Worm (Caenorhabditis elegans) whole organism, early embryonic: ENCODE measurements around the gene sre-47.
A peak's percentile ranks its signal among the peaks of the same experiment; 100 is the strongest.
"Not testable (repeated sequence)": the region's sequence is repeated elsewhere in the genome, so short reads cannot be mapped to it uniquely, and the experiment has no call there.

Experiments used
- B0310.2 ChIP-seq: sonication (generic microtip); optimal IDR thresholded peaks from 2 replicates; lab custom pipeline; 2016; ENCODE audit warnings: mild to moderate bottlenecking, missing genetic modification characterization, missing compliant biosample characterization
- F13C5.2 ChIP-seq: sonication (generic microtip); optimal IDR thresholded peaks from 2 replicates; lab custom pipeline; 2017; ENCODE audit warnings: mild to moderate bottlenecking, missing genetic modification characterization, inconsistent platforms, missing compliant biosample characterization
- aly-1 ChIP-seq: sonication (generic microtip); optimal IDR thresholded peaks from 2 replicates; lab custom pipeline; 2016; ENCODE audit warnings: missing genetic modification characterization, missing compliant biosample characterization
- ama-1 ChIP-seq: fragments of 150-350 bp; optimal IDR thresholded peaks from 2 replicates; lab custom pipeline; 2014
- ceh-13 ChIP-seq: fragments of 200-800 bp; sonication (Bioruptor generic); optimal IDR thresholded peaks from 2 replicates; lab custom pipeline; 2018; ENCODE audit warnings: mild to moderate bottlenecking, missing genetic modification characterization, missing compliant biosample characterization
- ceh-36 ChIP-seq: sonication (generic microtip); optimal IDR thresholded peaks from 2 replicates; lab custom pipeline; 2016; ENCODE audit warnings: missing genetic modification characterization, inconsistent platforms, missing compliant biosample characterization
- ets-7 ChIP-seq: sonication (generic microtip); optimal IDR thresholded peaks from 2 replicates; lab custom pipeline; 2016; ENCODE audit warnings: missing genotype, missing genetic modification characterization, missing compliant biosample characterization
- flt-1 ChIP-seq: fragments of 200-800 bp; sonication (Bioruptor generic); IDR thresholded peaks from 2 replicates; pipeline ENCODE4 v1.3.6; 2022; ENCODE audit warnings: missing genetic modification characterization, missing compliant biosample characterization
- hmbx-1 ChIP-seq: sonication (generic microtip); optimal IDR thresholded peaks from 2 replicates; lab custom pipeline; 2016; ENCODE audit warnings: mild to moderate bottlenecking, missing genetic modification characterization, missing compliant biosample characterization
- hmg-4 ChIP-seq: fragments of 200-800 bp; sonication (Bioruptor generic); optimal IDR thresholded peaks from 2 replicates; lab custom pipeline; 2018; ENCODE audit warnings: mild to moderate bottlenecking, missing genetic modification characterization, missing compliant biosample characterization
- hnd-1 ChIP-seq: sonication (generic microtip); optimal IDR thresholded peaks from 2 replicates; lab custom pipeline; 2016; ENCODE audit warnings: missing genetic modification characterization, missing compliant biosample characterization
- pes-1 ChIP-seq: fragments of 200-800 bp; sonication (Bioruptor generic); IDR thresholded peaks from 2 replicates; pipeline ENCODE4 v1.3.6; 2022; ENCODE audit warnings: missing genetic modification reagents, missing genetic modification characterization, missing compliant biosample characterization
- scrt-1 ChIP-seq: fragments of 200-800 bp; sonication (Bioruptor generic); IDR thresholded peaks from 2 replicates; pipeline ENCODE4 v1.3.6; 2022; ENCODE audit warnings: missing genetic modification characterization, missing compliant biosample characterization
- sea-1 ChIP-seq: fragments of 200-800 bp; sonication (Bioruptor generic); conservative IDR thresholded peaks from 2 replicates; pipeline ENCODE4 v1.3.6; 2022; ENCODE audit warnings: missing genetic modification characterization, missing compliant biosample characterization
- tbx-11 ChIP-seq: fragments of 200-800 bp; sonication (Bioruptor generic); IDR thresholded peaks from 2 replicates; pipeline ENCODE4 v1.3.6; 2022; ENCODE audit warnings: missing genetic modification characterization, missing compliant biosample characterization
- tbx-37 ChIP-seq: fragments of 200-800 bp; sonication (Bioruptor generic); conservative IDR thresholded peaks from 2 replicates; pipeline ENCODE4 v1.3.6; 2022; ENCODE audit warnings: missing genetic modification reagents, missing genetic modification characterization, missing compliant biosample characterization
- tra-4 ChIP-seq: sonication (generic microtip); optimal IDR thresholded peaks from 2 replicates; lab custom pipeline; 2017; ENCODE audit warnings: missing genetic modification characterization, missing compliant biosample characterization

The sre-47 gene

DNA sequence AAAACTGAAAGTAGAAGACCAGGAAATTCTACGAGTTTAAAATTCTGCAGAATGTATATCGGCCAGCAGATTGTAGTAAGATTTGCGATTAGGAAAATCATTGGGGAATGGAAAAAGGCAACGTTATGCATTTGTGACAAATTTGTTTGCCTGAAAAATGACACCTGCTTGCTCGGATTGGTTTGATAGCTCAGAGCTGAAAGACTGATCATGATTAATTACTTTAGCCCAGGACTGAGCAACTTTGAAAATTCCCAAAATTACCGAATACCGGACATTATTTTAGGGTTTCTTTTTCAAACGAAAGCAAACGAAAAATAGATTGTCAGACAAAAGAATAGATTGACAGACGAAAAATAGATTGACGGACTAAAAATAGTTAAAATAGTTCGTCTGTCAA, at the start of gene sre-47:
Gene sre-47 (minus strand): TSS at position 101 of the 400 bp plus-strand sequence.
- TF ChIP-seq ets-7 (tag; lab: Kevin White, UChicago) (no peak), tra-4 (tag; lab: Kevin White, UChicago) (no peak), tbx-37 (no peak), B0310.2 (tag; lab: Kevin White, UChicago) (no peak), hmg-4 (GFP tag; lab: Kevin White, UChicago) (no peak), pes-1 (no peak), aly-1 (tag; lab: Kevin White, UChicago) (no peak), hmbx-1 (tag; lab: Kevin White, UChicago) (no peak), F13C5.2 (no peak), sea-1 (GFP tag; lab: Robert Waterston, UW) (no peak), flt-1 (GFP tag; lab: Robert Waterston, UW) (no peak), hnd-1 (tag; lab: Kevin White, UChicago) (no peak)

DNA sequence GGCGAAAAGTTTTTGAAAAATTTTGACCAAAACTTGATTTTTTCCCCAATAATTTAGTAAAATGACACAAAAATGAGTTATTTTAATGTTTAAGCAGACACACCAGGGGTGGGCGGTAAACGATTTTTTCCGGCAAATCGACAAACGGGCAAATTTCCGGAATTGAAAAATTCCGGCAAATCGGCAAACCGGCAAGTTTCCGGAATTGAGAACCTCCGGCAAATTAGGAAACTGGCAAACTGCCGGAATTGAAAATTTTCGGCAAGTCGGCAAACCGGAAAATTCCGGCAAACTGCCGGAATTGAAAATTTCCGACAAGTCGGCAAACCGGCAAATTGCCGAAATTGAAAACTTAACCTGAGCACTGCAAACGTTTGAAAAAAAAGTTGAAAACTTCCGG, 48.3 kb upstream of the sre-47 start:
- TF ChIP-seq flt-1 (GFP tag; lab: Robert Waterston, UW) (no peak), tra-4 (tag; lab: Kevin White, UChicago) (no peak), ama-1 (lab: Kevin White, UChicago) (no peak), sea-1 (GFP tag; lab: Robert Waterston, UW) (no peak), ceh-36 (tag; lab: Kevin White, UChicago) (no peak), F13C5.2 (no peak), B0310.2 (tag; lab: Kevin White, UChicago) (no peak), aly-1 (tag; lab: Kevin White, UChicago) (no peak)

DNA sequence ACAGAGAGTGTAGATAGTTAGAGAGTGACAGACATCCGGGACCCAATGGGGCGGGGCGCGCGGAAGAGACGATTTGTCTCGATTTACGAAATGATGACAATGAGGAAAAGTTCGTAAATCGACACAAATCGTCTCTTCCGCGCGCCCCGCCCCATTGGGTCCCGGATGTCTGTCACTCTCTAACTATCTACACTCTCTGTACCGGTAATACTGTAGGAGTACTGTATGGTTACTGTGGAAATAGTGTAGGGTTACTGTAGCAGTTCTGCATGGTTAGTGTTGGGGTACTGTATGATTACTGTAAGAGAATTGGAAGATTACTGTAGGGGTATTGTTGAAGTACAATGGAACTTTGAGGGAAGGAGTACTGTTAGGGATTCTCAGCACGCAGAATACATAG, 36.8 kb upstream of the sre-47 start, which contains the start of gene F01D5.10:
Gene F01D5.10 (minus strand): TSS at position 101 of the 400 bp plus-strand sequence.
- TF ChIP-seq flt-1 (GFP tag; lab: Robert Waterston, UW); hmbx-1 (tag; lab: Kevin White, UChicago); tbx-37: not testable (repeated sequence)

DNA sequence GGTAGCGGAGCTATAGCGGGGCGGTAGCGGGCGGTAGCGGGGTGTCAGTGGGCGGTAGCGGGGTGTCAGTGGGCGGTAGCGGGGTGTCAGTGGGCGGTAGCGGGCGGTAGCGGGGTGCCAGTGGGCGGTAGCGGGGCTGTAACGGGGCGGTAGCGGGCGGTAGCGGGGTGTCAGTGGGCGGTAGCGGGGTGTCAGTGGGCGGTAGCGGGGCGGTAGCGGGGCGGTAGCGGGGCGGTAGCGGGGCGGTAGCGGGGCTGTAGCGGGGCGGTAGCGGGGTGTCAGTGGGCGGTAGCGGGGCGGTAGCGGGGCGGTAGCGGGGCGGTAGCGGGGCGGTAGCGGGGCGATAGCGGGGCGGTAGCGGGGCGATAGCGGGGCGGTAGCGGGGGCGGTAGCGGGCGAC, 35.2 kb upstream of the sre-47 start:
- TF ChIP-seq pes-1 (peak; percentile 68; the same call in 1 of the 2 replicates), tbx-11 (GFP tag; lab: Robert Waterston, UW) (peak; percentile 63; the same call in 1 of the 2 replicates), sea-1 (GFP tag; lab: Robert Waterston, UW) (0 out of 2 replicates have a peak, but pooled peaks have one; percentile 51), tbx-37 (peak; percentile 37), scrt-1 (GFP tag; lab: Robert Waterston, UW) (0 out of 2 replicates have a peak, but pooled peaks have one; percentile 43), hmg-4 (GFP tag; lab: Kevin White, UChicago) (peak; percentile 36)

DNA sequence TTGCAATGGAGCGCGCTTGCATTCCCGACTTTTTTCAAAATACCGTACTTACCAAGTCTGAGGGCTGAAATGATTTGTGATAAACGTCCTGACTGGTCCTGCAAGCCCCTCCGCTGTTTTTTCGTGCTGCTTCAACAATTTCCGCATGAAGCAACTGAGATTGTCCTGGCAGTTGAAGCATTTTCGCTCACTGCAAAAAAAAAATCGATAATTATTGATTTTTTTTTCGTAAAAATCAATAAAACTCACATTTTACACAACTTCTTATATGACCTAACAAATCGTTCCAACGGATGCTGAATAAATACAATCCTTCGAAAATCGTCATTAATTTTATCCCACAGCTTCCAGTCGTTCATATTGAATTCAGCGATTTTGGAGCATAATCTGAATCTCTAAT, 34.4 kb upstream of the sre-47 start:
- TF ChIP-seq pes-1 (no peak), tbx-37 (no peak), hmbx-1 (tag; lab: Kevin White, UChicago) (no peak), scrt-1 (GFP tag; lab: Robert Waterston, UW) (no peak), ama-1 (lab: Kevin White, UChicago) (no peak), tra-4 (tag; lab: Kevin White, UChicago) (no peak), tbx-11 (GFP tag; lab: Robert Waterston, UW) (no peak), ets-7 (tag; lab: Kevin White, UChicago) (no peak), aly-1 (tag; lab: Kevin White, UChicago) (no peak)

DNA sequence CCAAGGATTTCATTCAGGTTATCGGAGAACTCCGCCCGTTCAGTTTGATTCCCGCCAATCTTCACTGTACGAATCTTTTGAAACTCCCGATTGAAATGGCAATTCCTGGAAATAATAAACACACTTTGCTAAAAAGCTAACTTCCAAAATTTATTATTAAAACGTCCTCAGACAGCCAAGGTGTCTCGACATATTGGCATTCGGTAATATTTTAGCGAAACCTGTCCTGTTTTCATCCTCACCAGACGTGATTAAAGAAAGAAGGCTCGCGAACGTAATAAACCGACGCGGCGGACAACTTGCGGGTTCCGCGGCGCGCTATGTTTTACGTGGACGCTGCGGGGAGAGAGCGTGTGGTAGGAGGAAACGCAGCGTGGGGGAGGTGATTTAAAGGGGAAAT, 33.7 kb upstream of the sre-47 start:
- TF ChIP-seq F13C5.2, result peak; percentile 24
- peak; percentile 68 for TF ChIP-seq hmg-4 (GFP tag; lab: Kevin White, UChicago)
- TF ChIP-seq aly-1 (tag; lab: Kevin White, UChicago), result no peak
- no peak for TF ChIP-seq sea-1 (GFP tag; lab: Robert Waterston, UW)
- TF ChIP-seq ama-1 (lab: Kevin White, UChicago), result peak; percentile 78

DNA sequence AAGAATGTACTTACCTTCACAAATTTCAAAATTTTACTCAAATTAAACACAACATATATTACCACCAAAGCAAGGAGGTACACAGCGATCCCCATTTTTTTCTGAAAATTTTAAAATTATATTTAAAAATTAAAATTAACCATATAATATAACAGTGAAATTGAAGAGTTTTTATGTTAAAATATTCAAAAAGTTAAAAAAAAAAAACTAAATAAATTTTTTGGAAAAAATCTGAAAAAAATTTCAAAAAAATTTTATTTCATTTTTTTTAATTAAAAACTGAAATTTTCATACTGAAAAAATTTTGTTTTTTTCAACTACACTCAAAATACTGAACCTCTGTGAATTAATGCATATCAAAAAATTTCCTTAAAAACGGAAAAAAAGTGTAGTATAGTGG, 32.4 kb upstream of the sre-47 start, which contains the start of gene cyp-37A1:
Gene cyp-37A1 (minus strand): TSS at position 101 of the 400 bp plus-strand sequence.
- TF ChIP-seq ceh-36 (tag; lab: Kevin White, UChicago) (no peak), tra-4 (tag; lab: Kevin White, UChicago) (no peak), flt-1 (GFP tag; lab: Robert Waterston, UW) (no peak), ceh-13 (GFP tag; lab: Kevin White, UChicago) (no peak)

DNA sequence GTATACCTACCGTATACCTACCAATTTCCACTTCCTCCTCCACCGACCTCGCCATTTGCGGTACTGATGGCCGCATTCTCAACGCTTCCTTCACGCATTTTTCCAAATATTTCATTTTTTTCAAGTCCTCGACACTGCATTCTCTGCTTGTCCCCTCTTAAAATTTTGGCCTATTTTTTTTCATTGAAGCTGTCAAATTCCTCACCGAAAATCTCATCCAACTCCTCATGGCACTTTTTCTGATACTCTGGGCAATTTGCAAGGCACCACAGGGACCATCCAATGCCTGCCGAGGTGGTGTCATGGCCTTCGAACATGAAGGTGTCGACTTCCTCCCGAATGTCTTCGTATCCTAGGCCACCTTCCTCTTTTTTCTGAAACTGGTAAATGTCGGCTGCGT, 30.2 kb upstream of the sre-47 start:
- TF ChIP-seq hmbx-1 (tag; lab: Kevin White, UChicago) (no peak), F13C5.2 (no peak), aly-1 (tag; lab: Kevin White, UChicago) (no peak), B0310.2 (tag; lab: Kevin White, UChicago) (no peak), ama-1 (lab: Kevin White, UChicago) (no peak), ets-7 (tag; lab: Kevin White, UChicago) (no peak), ceh-36 (tag; lab: Kevin White, UChicago) (no peak), hmg-4 (GFP tag; lab: Kevin White, UChicago) (no peak), tra-4 (tag; lab: Kevin White, UChicago) (no peak), scrt-1 (GFP tag; lab: Robert Waterston, UW) (no peak), tbx-11 (GFP tag; lab: Robert Waterston, UW) (no peak), sea-1 (GFP tag; lab: Robert Waterston, UW) (no peak), tbx-37 (no peak), pes-1 (no peak)
